Fruit fly (Drosophila melanogaster): ENCODE measurements around the gene CG10591.

- no peak for TF ChIP-seq eve (GFP tag; optimal IDR thresholded peaks at IDR 0.05)
- TF ChIP-seq HHEX (GFP tag; optimal IDR thresholded peaks at IDR 0.05) = no peak
- no peak for TF ChIP-seq CG9727 (GFP tag; optimal IDR thresholded peaks at IDR 0.05)
- TF ChIP-seq tio (GFP tag; optimal IDR thresholded peaks at IDR 0.05) = no peak
- TF ChIP-seq CG33557 (GFP tag; optimal IDR thresholded peaks at IDR 0.05) = no peak
- no peak for TF ChIP-seq cg (GFP tag; optimal IDR thresholded peaks at IDR 0.05)
- no peak for TF ChIP-seq CG11398 (GFP tag; optimal IDR thresholded peaks at IDR 0.05)
- TF ChIP-seq CG11695 (GFP tag; IDR thresholded peaks at IDR 0.05) = no peak
- no peak for TF ChIP-seq CG14965 (GFP tag; optimal IDR thresholded peaks at IDR 0.05; ENCODE audit: borderline replicate concordance)
- no peak for TF ChIP-seq Xbp1 (GFP tag; optimal IDR thresholded peaks at IDR 0.05)
- no peak for TF ChIP-seq repo (GFP tag; optimal IDR thresholded peaks at IDR 0.05)
- TF ChIP-seq Myb (GFP tag; optimal IDR thresholded peaks at IDR 0.05) = no peak
Observed at dm6 chr3L:5581542-5581941, 17.9 kb downstream of the CG10591 start.
